Worm (Caenorhabditis elegans) whole organism, young adult: ENCODE data around the gene F21D9.11.

Source experiments
- B0019.2 ChIP-seq: fragments of 200-800 bp; sonication (Bioruptor generic); conservative IDR thresholded peaks from 2 replicates; pipeline ENCODE4 v1.3.6; 2022; ENCODE audit warnings: missing genetic modification reagents, missing genetic modification characterization, missing compliant biosample characterization
- C17E4.6 ChIP-seq: fragments of 200-800 bp; sonication (Bioruptor generic); IDR thresholded peaks from 2 replicates; pipeline ENCODE4 v1.3.6; 2022; ENCODE audit warnings: missing genetic modification reagents, missing genetic modification characterization, missing compliant biosample characterization
- F37B4.10 ChIP-seq: fragments of 200-800 bp; sonication (Bioruptor generic); IDR thresholded peaks from 2 replicates; pipeline ENCODE4 v1.3.6; 2022; ENCODE audit warnings: missing genetic modification characterization, missing compliant biosample characterization
- F57C9.4 ChIP-seq: sonication (generic microtip); optimal IDR thresholded peaks from 2 replicates; lab custom pipeline; 2017; ENCODE audit warnings: mild to moderate bottlenecking, missing genetic modification characterization, missing compliant biosample characterization
- K11D2.4 ChIP-seq: fragments of 200-800 bp; sonication (Bioruptor generic); IDR thresholded peaks from 2 replicates; pipeline ENCODE4 v1.3.6; 2022; ENCODE audit warnings: missing genetic modification reagents, missing genetic modification characterization, missing compliant biosample characterization
- K12H6.12 ChIP-seq: fragments of 200-800 bp; sonication (Bioruptor generic); optimal IDR thresholded peaks from 2 replicates; lab custom pipeline; 2018; ENCODE audit warnings: mild to moderate bottlenecking, missing genetic modification characterization, missing compliant biosample characterization
- Y53G8AR.9 ChIP-seq: fragments of 200-800 bp; sonication (Bioruptor generic); conservative IDR thresholded peaks from 2 replicates; pipeline ENCODE4 v1.3.6; 2022; ENCODE audit warnings: missing genetic modification reagents, missing genetic modification characterization, missing compliant biosample characterization
- Y56A3A.18 ChIP-seq: fragments of 200-800 bp; sonication (Bioruptor generic); IDR thresholded peaks from 2 replicates; pipeline ENCODE4 v1.3.6; 2022; ENCODE audit warnings: missing genetic modification reagents, missing genetic modification characterization, missing compliant biosample characterization
- Y67H2A.10 ChIP-seq: fragments of 200-800 bp; sonication (Bioruptor generic); conservative IDR thresholded peaks from 2 replicates; pipeline ENCODE4 v1.3.6; 2022; ENCODE audit warnings: missing genetic modification reagents, missing genetic modification characterization, missing compliant biosample characterization
- Y79H2A.3 ChIP-seq: fragments of 200-800 bp; sonication (Bioruptor generic); conservative IDR thresholded peaks from 2 replicates; pipeline ENCODE4 v1.3.6; 2022; ENCODE audit warnings: missing genetic modification reagents, missing genetic modification characterization, missing compliant biosample characterization
- ZK185.1 ChIP-seq: sonication (generic microtip); optimal IDR thresholded peaks from 2 replicates; lab custom pipeline; 2016; ENCODE audit warnings: mild to moderate bottlenecking, missing genetic modification characterization, missing compliant biosample characterization; ENCODE audit not compliant: poor library complexity, severe bottlenecking
- akir-1 ChIP-seq: fragments of 200-800 bp; sonication (Bioruptor generic); optimal IDR thresholded peaks from 2 replicates; lab custom pipeline; 2018; ENCODE audit warnings: mild to moderate bottlenecking, missing genetic modification characterization, moderate library complexity, missing compliant biosample characterization
- aptf-2 ChIP-seq: fragments of 200-800 bp; sonication (Bioruptor generic); conservative IDR thresholded peaks from 2 replicates; pipeline ENCODE4 v1.3.6; 2022; ENCODE audit warnings: missing genetic modification reagents, missing genetic modification characterization, missing compliant biosample characterization
- attf-3 ChIP-seq: fragments of 200-800 bp; sonication (Bioruptor generic); conservative IDR thresholded peaks from 2 replicates; pipeline ENCODE4 v1.3.6; 2022; ENCODE audit warnings: missing genetic modification reagents, missing genetic modification characterization, missing compliant biosample characterization
- attf-5 ChIP-seq: fragments of 200-800 bp; sonication (Bioruptor generic); optimal IDR thresholded peaks from 2 replicates; lab custom pipeline; 2018; ENCODE audit warnings: mild to moderate bottlenecking, missing genetic modification characterization, missing compliant biosample characterization
- ccch-3 ChIP-seq: fragments of 200-800 bp; sonication (Bioruptor generic); optimal IDR thresholded peaks from 2 replicates; lab custom pipeline; 2018; ENCODE audit warnings: mild to moderate bottlenecking, missing genetic modification characterization, missing compliant biosample characterization
- ceh-79 ChIP-seq: sonication (generic microtip); optimal IDR thresholded peaks from 2 replicates; lab custom pipeline; 2017; ENCODE audit warnings: mild to moderate bottlenecking, missing genetic modification characterization, missing compliant biosample characterization
- egl-44 ChIP-seq: fragments of 200-800 bp; sonication (Bioruptor generic); IDR thresholded peaks from 2 replicates; pipeline ENCODE4 v1.3.6; 2022; ENCODE audit warnings: missing genetic modification reagents, missing genetic modification characterization, missing compliant biosample characterization
- egrh-3 ChIP-seq: fragments of 200-800 bp; sonication (Bioruptor generic); IDR thresholded peaks from 2 replicates; pipeline ENCODE4 v1.3.6; 2022; ENCODE audit warnings: missing genetic modification reagents, missing genetic modification characterization, missing compliant biosample characterization
- gei-17 ChIP-seq: fragments of 200-800 bp; sonication (Bioruptor generic); optimal IDR thresholded peaks from 2 replicates; lab custom pipeline; 2018; ENCODE audit warnings: mild to moderate bottlenecking, missing genetic modification characterization, missing compliant biosample characterization
- lin-35 ChIP-seq, 3 experiments: fragments of 150-350 bp in 2 of 3; sonication (generic microtip) in 1 of 3; optimal IDR thresholded peaks; 2 replicates each; lab custom pipeline; 2014 to 2018; ENCODE audit warnings: missing biosample characterization in 3 of 3, missing genetic modification characterization in 3 of 3, missing genetic modification reagents in 3 of 3
- madf-3 ChIP-seq: fragments of 200-800 bp; sonication (Bioruptor generic); IDR thresholded peaks from 2 replicates; pipeline ENCODE4 v1.3.6; 2022; ENCODE audit warnings: missing genetic modification reagents, missing genetic modification characterization, missing compliant biosample characterization
- madf-8 ChIP-seq: fragments of 200-800 bp; sonication (Bioruptor generic); conservative IDR thresholded peaks from 2 replicates; pipeline ENCODE4 v1.3.6; 2022; ENCODE audit warnings: missing genetic modification reagents, missing genetic modification characterization, missing compliant biosample characterization
- mel-28 ChIP-seq: sonication (generic microtip); optimal IDR thresholded peaks from 2 replicates; lab custom pipeline; 2016; ENCODE audit warnings: borderline replicate concordance, mild to moderate bottlenecking, missing genetic modification characterization, missing compliant biosample characterization
- nfya-2 ChIP-seq: fragments of 200-800 bp; sonication (Bioruptor generic); IDR thresholded peaks from 2 replicates; pipeline ENCODE4 v1.3.6; 2022; ENCODE audit warnings: missing genetic modification reagents, missing genetic modification characterization, missing compliant biosample characterization
- nhr-179 ChIP-seq: sonication (generic microtip); optimal IDR thresholded peaks from 2 replicates; lab custom pipeline; 2016; ENCODE audit warnings: mild to moderate bottlenecking, missing genetic modification characterization, missing compliant biosample characterization
- nhr-27 ChIP-seq: fragments of 200-800 bp; sonication (Bioruptor generic); optimal IDR thresholded peaks from 2 replicates; lab custom pipeline; 2018; ENCODE audit warnings: mild to moderate bottlenecking, missing genetic modification characterization, moderate library complexity, missing compliant biosample characterization
- nhr-80 ChIP-seq: sonication (generic microtip); optimal IDR thresholded peaks from 2 replicates; lab custom pipeline; 2016; ENCODE audit warnings: missing genetic modification characterization, missing compliant biosample characterization
- nhr-90 ChIP-seq: sonication (generic microtip); optimal IDR thresholded peaks from 2 replicates; lab custom pipeline; 2016; ENCODE audit warnings: missing genotype, mild to moderate bottlenecking, missing genetic modification characterization, missing compliant biosample characterization
- pbrm-1 ChIP-seq: fragments of 200-800 bp; sonication (Bioruptor generic); IDR thresholded peaks from 2 replicates; pipeline ENCODE4 v1.3.6; 2022; ENCODE audit warnings: missing genetic modification reagents, missing genetic modification characterization, missing compliant biosample characterization
- pha-4 ChIP-seq: fragments of 150-350 bp; sonication (generic microtip); optimal IDR thresholded peaks from 2 replicates; lab custom pipeline; 2014; ENCODE audit warnings: missing biosample characterization, missing genetic modification reagents, missing genetic modification characterization
- rec-8 ChIP-seq, 2 experiments: sonication (generic microtip); optimal IDR thresholded peaks; 2 replicates each; lab custom pipeline; 2016; ENCODE audit warnings: mild to moderate bottlenecking in 2 of 2, missing genetic modification characterization in 2 of 2, missing genetic modification reagents in 2 of 2, missing genotype in 2 of 2, missing biosample characterization in 1 of 2, missing compliant biosample characterization in 1 of 2, moderate library complexity in 1 of 2
- tbp1 ChIP-seq: fragments of 200-800 bp; sonication (Bioruptor generic); optimal IDR thresholded peaks from 2 replicates; lab custom pipeline; 2018; ENCODE audit warnings: mild to moderate bottlenecking, missing genetic modification characterization, missing compliant biosample characterization
- tlf-1 ChIP-seq: fragments of 200-800 bp; sonication (Bioruptor generic); optimal IDR thresholded peaks from 2 replicates; lab custom pipeline; 2018; ENCODE audit warnings: mild to moderate bottlenecking, missing genetic modification characterization, missing compliant biosample characterization
- unc-130 ChIP-seq: sonication (generic microtip); optimal IDR thresholded peaks from 2 replicates; lab custom pipeline; 2016; ENCODE audit warnings: missing genetic modification reagents, missing genetic modification characterization, missing compliant biosample characterization
- unc-62 ChIP-seq: fragments of 150-350 bp; optimal IDR thresholded peaks from 2 replicates; lab custom pipeline; 2014; ENCODE audit warnings: missing biosample characterization, missing genetic modification reagents, missing genetic modification characterization
- ztf-6 ChIP-seq: fragments of 200-800 bp; sonication (Bioruptor generic); IDR thresholded peaks from 2 replicates; pipeline ENCODE4 v1.3.6; 2022; ENCODE audit warnings: missing genetic modification reagents, missing genetic modification characterization, missing compliant biosample characterization

Gene F21D9.11

DNA sequence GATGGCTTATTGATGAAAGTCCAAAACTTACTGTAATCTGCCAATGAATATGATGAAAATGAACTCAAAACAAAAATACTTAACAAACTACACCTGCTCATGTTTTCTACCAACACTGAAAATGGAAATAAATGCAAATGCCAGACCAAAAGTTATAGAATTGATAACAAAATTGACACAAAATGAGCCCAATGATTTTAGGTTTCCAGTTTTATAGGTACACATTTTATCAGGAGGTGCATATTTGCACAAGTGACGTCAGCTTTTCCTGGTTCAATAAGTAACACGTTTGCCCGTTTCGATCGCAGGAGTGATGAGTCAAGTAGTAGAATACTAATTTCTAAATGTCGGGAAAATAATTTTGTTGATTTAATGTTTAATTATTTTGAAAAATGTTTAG is 44.8 kb downstream of the F21D9.11 start, which contains the start of gene F55C9.6:
TSS of gene F55C9.6 (minus strand) at position 101 of the 400 bp plus-strand sequence.
- TF ChIP-seq aptf-2: no peak
- TF ChIP-seq F57C9.4: no peak
- TF ChIP-seq nhr-179 (tag; lab: Kevin White, UChicago): no peak
- no peak for TF ChIP-seq Y56A3A.18
- TF ChIP-seq egrh-3: no peak
- TF ChIP-seq K12H6.12: no peak
- TF ChIP-seq akir-1 (GFP tag; lab: Kevin White, UChicago): no peak
- TF ChIP-seq attf-3 (GFP tag; lab: Robert Waterston, UW): no peak
- TF ChIP-seq ceh-79 (tag; lab: Kevin White, UChicago): no peak
- no peak for TF ChIP-seq ztf-6 (GFP tag; lab: Robert Waterston, UW)
- TF ChIP-seq attf-5 (GFP tag; lab: Kevin White, UChicago): no peak
- no peak for TF ChIP-seq madf-3 (GFP tag; lab: Robert Waterston, UW)
- TF ChIP-seq egl-44 (GFP tag; lab: Robert Waterston, UW): no peak
- TF ChIP-seq madf-8 (GFP tag; lab: Robert Waterston, UW): no peak
- no peak for TF ChIP-seq lin-35 (GFP tag; optimal IDR thresholded peaks at IDR 0.05; lab: Kevin White, UChicago)
- no peak for TF ChIP-seq nfya-2
- TF ChIP-seq tbp1 (GFP tag; lab: Kevin White, UChicago): no peak
- TF ChIP-seq pbrm-1 (GFP tag; lab: Robert Waterston, UW): no peak
- TF ChIP-seq, all 124 proteins: peak for 0

DNA sequence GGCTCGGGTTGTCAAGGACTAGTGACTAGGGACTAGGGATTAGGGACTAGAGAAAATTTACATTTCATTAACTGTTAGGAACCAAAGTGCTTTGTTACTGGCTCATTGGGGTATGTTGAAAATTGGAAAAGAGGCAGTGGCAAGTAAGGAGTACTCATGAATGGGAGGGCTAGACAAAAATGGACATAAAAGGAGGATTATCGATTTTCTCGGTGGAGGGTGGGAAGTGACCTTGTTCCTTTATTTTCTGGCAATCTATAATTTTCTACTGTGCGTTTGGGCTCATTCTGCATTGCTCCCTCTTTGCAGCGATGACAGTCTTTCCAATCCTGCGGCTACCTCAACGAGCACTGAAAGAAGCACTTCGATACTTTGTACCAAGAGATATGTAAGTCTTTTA is 45.6 kb downstream of the F21D9.11 start, which contains the start of gene fbxb-60:
TSS of gene fbxb-60 (plus strand) at position 301 of the 400 bp plus-strand sequence.
- TF ChIP-seq rec-8 (tag; optimal IDR thresholded peaks at IDR 0.05; lab: Kevin White, UChicago) (no peak), B0019.2 (no peak), mel-28 (no peak)

DNA sequence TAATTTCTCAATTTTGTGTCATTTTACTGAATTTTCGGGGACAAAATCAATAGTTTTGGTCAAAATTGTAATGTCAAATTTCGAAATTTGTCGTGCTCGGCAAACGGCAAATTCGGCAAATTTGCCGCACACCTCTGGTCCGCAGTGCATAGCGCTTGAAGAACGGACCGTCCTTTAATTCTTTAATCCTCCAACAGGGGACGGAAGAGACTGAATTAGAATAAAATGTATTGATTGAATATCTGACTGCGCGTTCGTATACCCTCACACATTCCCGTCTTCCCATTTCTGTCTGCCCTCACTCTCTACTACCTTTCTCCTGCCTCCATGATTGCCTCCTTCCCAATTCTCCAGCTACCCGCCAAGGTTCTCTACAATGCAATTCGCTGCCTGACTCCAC is 47.3 kb downstream of the F21D9.11 start, which contains the start of gene F55C9.14:
TSS of gene F55C9.14 (plus strand) at position 301 of the 400 bp plus-strand sequence.
- TF ChIP-seq ZK185.1 (tag; lab: Kevin White, UChicago) (no peak), Y53G8AR.9 (GFP tag; lab: Robert Waterston, UW) (no peak), Y79H2A.3 (GFP tag; lab: Robert Waterston, UW) (no peak), nhr-90 (tag; lab: Kevin White, UChicago) (no peak), K11D2.4 (GFP tag; lab: Robert Waterston, UW) (no peak), ccch-3 (GFP tag; lab: Kevin White, UChicago) (no peak), B0019.2 (no peak), unc-62 (GFP tag; lab: Kevin White, UChicago) (no peak), C17E4.6 (GFP tag; lab: Robert Waterston, UW) (no peak), Y56A3A.18 (no peak), pha-4 (tag; lab: Kevin White, UChicago) (no peak), egrh-3 (no peak), F37B4.10 (GFP tag; lab: Robert Waterston, UW) (no peak), nhr-27 (no peak), gei-17 (GFP tag; lab: Kevin White, UChicago) (no peak), rec-8 (tag; optimal IDR thresholded peaks at IDR 0.05; lab: Kevin White, UChicago) (no peak), tlf-1 (no peak), unc-130 (GFP tag; lab: Kevin White, UChicago) (no peak), nhr-80 (no peak), Y67H2A.10 (GFP tag; lab: Robert Waterston, UW) (no peak)
